Worm (Caenorhabditis elegans) whole organism, L3 larva: ENCODE data around the gene C36B7.1.

Experiments used
- ceh-16 ChIP-seq: sonication (generic microtip); optimal IDR thresholded peaks from 2 replicates; lab custom pipeline; 2017; ENCODE audit warnings: missing biosample characterization, missing genetic modification characterization
- ceh-28 ChIP-seq: fragments of 150-350 bp; optimal IDR thresholded peaks from 2 replicates; lab custom pipeline; 2014; ENCODE audit warnings: missing biosample characterization, missing genetic modification reagents, missing genetic modification characterization
- ceh-9 ChIP-seq: sonication (generic microtip); optimal IDR thresholded peaks from 2 replicates; lab custom pipeline; 2018; ENCODE audit warnings: missing biosample characterization, missing genetic modification characterization
- fkh-10 ChIP-seq: sonication (generic microtip); optimal IDR thresholded peaks from 2 replicates; lab custom pipeline; 2017; ENCODE audit warnings: missing biosample characterization, missing genetic modification reagents, missing genetic modification characterization
- nhr-11 ChIP-seq: fragments of 150-350 bp; optimal IDR thresholded peaks from 2 replicates; lab custom pipeline; 2014; ENCODE audit warnings: missing biosample characterization, missing genetic modification characterization
- nhr-12 ChIP-seq: fragments of 150-350 bp; optimal IDR thresholded peaks from 2 replicates; lab custom pipeline; 2014; ENCODE audit warnings: missing biosample characterization, missing genetic modification characterization
- nhr-25 ChIP-seq: sonication (generic microtip); optimal IDR thresholded peaks from 2 replicates; lab custom pipeline; 2017; ENCODE audit warnings: missing biosample characterization, missing genetic modification characterization

- TF ChIP-seq fkh-10 (GFP tag; lab: Kevin White, UChicago), result no peak
- TF ChIP-seq nhr-25, result no peak
- TF ChIP-seq ceh-28 (tag; lab: Kevin White, UChicago), result no peak
- TF ChIP-seq nhr-12, result no peak
- no peak for TF ChIP-seq nhr-11 (tag; lab: Kevin White, UChicago)
- TF ChIP-seq ceh-9 (tag; lab: Kevin White, UChicago), result no peak
- TF ChIP-seq ceh-16, result no peak
Measured at ce11 chrX:7076485-7076884, 36.2 kb upstream of the C36B7.1 start.
